Worm (Caenorhabditis elegans) whole organism, L3 larva: ENCODE data around the gene K10D6.4.
A peak's percentile ranks its signal among the peaks of the same experiment; 100 is the strongest.

Experiments
- R02D3.7 ChIP-seq: fragments of 150-350 bp; optimal IDR thresholded peaks from 2 replicates; lab custom pipeline; 2014; ENCODE audit warnings: missing biosample characterization, missing genetic modification characterization
- aly-2 ChIP-seq: fragments of 150-350 bp; optimal IDR thresholded peaks from 2 replicates; lab custom pipeline; 2014; ENCODE audit warnings: missing biosample characterization, missing genetic modification characterization
- ceh-16 ChIP-seq: sonication (generic microtip); optimal IDR thresholded peaks from 2 replicates; lab custom pipeline; 2017; ENCODE audit warnings: missing biosample characterization, missing genetic modification characterization
- ceh-82 ChIP-seq: fragments of 150-350 bp; optimal IDR thresholded peaks from 2 replicates; lab custom pipeline; 2014; ENCODE audit warnings: missing biosample characterization, missing genetic modification characterization
- ceh-9 ChIP-seq: sonication (generic microtip); optimal IDR thresholded peaks from 2 replicates; lab custom pipeline; 2018; ENCODE audit warnings: missing biosample characterization, missing genetic modification characterization
- egl-5 ChIP-seq: fragments of 150-350 bp; optimal IDR thresholded peaks from 2 replicates; lab custom pipeline; 2017; ENCODE audit warnings: missing biosample characterization, missing genetic modification reagents, missing genetic modification characterization, inconsistent platforms
- elt-2 ChIP-seq: sonication (generic microtip); optimal IDR thresholded peaks from 2 replicates; lab custom pipeline; 2016; ENCODE audit warnings: missing genetic modification reagents, mild to moderate bottlenecking, missing genetic modification characterization, missing compliant biosample characterization
- elt-3 ChIP-seq, 3 experiments: fragments of 150-350 bp in 1 of 3; sonication (generic microtip) in 2 of 3; optimal IDR thresholded peaks; 2 replicates in 2 of 3; 4 replicates in 1 of 3; lab custom pipeline; 2014 to 2017; ENCODE audit warnings: missing biosample characterization in 3 of 3, missing genetic modification characterization in 3 of 3
- eor-1 ChIP-seq, 2 experiments: fragments of 150-350 bp; optimal IDR thresholded peaks; 2 replicates each; lab custom pipeline; 2014 to 2018; ENCODE audit warnings: missing biosample characterization in 2 of 2, missing genetic modification characterization in 2 of 2
- fkh-2 ChIP-seq: fragments of 150-350 bp; optimal IDR thresholded peaks from 2 replicates; lab custom pipeline; 2014; ENCODE audit warnings: missing biosample characterization, missing genetic modification reagents, missing genetic modification characterization
- fos-1 ChIP-seq: fragments of 150-350 bp; optimal IDR thresholded peaks from 2 replicates; lab custom pipeline; 2014; ENCODE audit warnings: missing biosample characterization, missing genetic modification characterization
- lin-15B ChIP-seq: fragments of 150-350 bp; optimal IDR thresholded peaks from 2 replicates; lab custom pipeline; 2014; ENCODE audit warnings: missing biosample characterization, missing genetic modification characterization
- lsy-12 ChIP-seq: sonication (generic microtip); optimal IDR thresholded peaks from 2 replicates; lab custom pipeline; 2016; ENCODE audit warnings: mild to moderate bottlenecking, missing genetic modification characterization, missing compliant biosample characterization
- mdl-1 ChIP-seq: fragments of 150-350 bp; optimal IDR thresholded peaks from 2 replicates; lab custom pipeline; 2014; ENCODE audit warnings: missing biosample characterization, missing genetic modification characterization
- mml-1 ChIP-seq: fragments of 150-350 bp; sonication (generic microtip); optimal IDR thresholded peaks from 3 replicates; lab custom pipeline; 2014; ENCODE audit warnings: missing biosample characterization, missing genetic modification characterization
- nhr-12 ChIP-seq: fragments of 150-350 bp; optimal IDR thresholded peaks from 2 replicates; lab custom pipeline; 2014; ENCODE audit warnings: missing biosample characterization, missing genetic modification characterization
- nhr-23 ChIP-seq: fragments of 150-350 bp; optimal IDR thresholded peaks from 2 replicates; lab custom pipeline; 2014; ENCODE audit warnings: missing biosample characterization, missing genetic modification reagents, missing genetic modification characterization
- nhr-25 ChIP-seq: sonication (generic microtip); optimal IDR thresholded peaks from 2 replicates; lab custom pipeline; 2017; ENCODE audit warnings: missing biosample characterization, missing genetic modification characterization
- nhr-43 ChIP-seq: sonication (generic microtip); optimal IDR thresholded peaks from 2 replicates; lab custom pipeline; 2016; ENCODE audit warnings: mild to moderate bottlenecking, missing genetic modification characterization, missing compliant biosample characterization; ENCODE audit not compliant: poor library complexity, severe bottlenecking
- nhr-67 ChIP-seq: fragments of 150-350 bp; optimal IDR thresholded peaks from 2 replicates; lab custom pipeline; 2014; ENCODE audit warnings: missing biosample characterization, missing genetic modification characterization
- nhr-76 ChIP-seq: fragments of 150-350 bp; sonication (generic microtip); optimal IDR thresholded peaks from 5 replicates; lab custom pipeline; 2014; ENCODE audit warnings: missing biosample characterization, missing genetic modification characterization
- nhr-77 ChIP-seq: fragments of 150-350 bp; optimal IDR thresholded peaks from 2 replicates; lab custom pipeline; 2014; ENCODE audit warnings: missing biosample characterization, missing genetic modification characterization
- pha-4 ChIP-seq: fragments of 150-350 bp; optimal IDR thresholded peaks from 2 replicates; lab custom pipeline; 2014; ENCODE audit warnings: missing biosample characterization, missing genetic modification reagents, missing genetic modification characterization
- pqm-1 ChIP-seq: fragments of 150-350 bp; optimal IDR thresholded peaks from 2 replicates; lab custom pipeline; 2017; ENCODE audit warnings: missing biosample characterization, missing genetic modification characterization, inconsistent platforms
- sea-2 ChIP-seq: fragments of 150-350 bp; sonication (generic microtip); optimal IDR thresholded peaks from 4 replicates; lab custom pipeline; 2014; ENCODE audit warnings: missing biosample characterization, missing genetic modification reagents, missing genetic modification characterization
- skn-1 ChIP-seq: fragments of 150-350 bp; optimal IDR thresholded peaks from 2 replicates; lab custom pipeline; 2014; ENCODE audit warnings: missing biosample characterization, missing genetic modification characterization
- snpc-4 ChIP-seq: fragments of 150-350 bp; optimal IDR thresholded peaks from 2 replicates; lab custom pipeline; 2014; ENCODE audit warnings: missing biosample characterization, missing genetic modification characterization
- tbx-2 ChIP-seq: sonication (generic microtip); optimal IDR thresholded peaks from 2 replicates; lab custom pipeline; 2016; ENCODE audit warnings: mild to moderate bottlenecking, missing genetic modification characterization, missing compliant biosample characterization
- unc-39 ChIP-seq: sonication (generic microtip); optimal IDR thresholded peaks from 4 replicates; lab custom pipeline; 2017; ENCODE audit warnings: missing biosample characterization, missing genetic modification characterization
- zag-1 ChIP-seq: fragments of 150-350 bp; optimal IDR thresholded peaks from 2 replicates; lab custom pipeline; 2014; ENCODE audit warnings: missing biosample characterization, missing genetic modification characterization
- ztf-11 ChIP-seq: fragments of 150-350 bp; optimal IDR thresholded peaks from 2 replicates; lab custom pipeline; 2014; ENCODE audit warnings: missing biosample characterization, missing genetic modification characterization
- ztf-4 ChIP-seq: fragments of 150-350 bp; optimal IDR thresholded peaks from 2 replicates; lab custom pipeline; 2014; ENCODE audit warnings: missing biosample characterization, missing genetic modification characterization

K10D6.4 gene

DNA sequence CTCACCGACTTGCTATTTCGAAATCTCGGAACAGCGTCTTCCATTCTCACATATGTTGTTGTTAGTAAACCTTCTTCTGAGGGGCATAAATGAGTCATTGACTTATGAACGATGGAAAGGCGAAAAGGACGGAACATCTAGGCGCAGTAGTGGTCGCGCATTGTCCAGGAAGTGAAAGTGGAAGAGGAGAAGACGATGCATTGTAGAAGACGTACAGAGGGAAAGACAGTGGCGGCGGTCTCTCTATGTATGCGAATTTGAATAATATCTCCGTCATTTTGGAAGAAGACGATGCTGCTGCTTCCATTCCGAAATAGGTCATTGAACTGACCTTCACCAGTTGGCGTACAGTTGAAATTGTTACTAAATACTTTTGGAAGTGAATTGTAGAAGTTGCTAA lies 3.6 kb upstream of the K10D6.4 start:
- no peak for TF ChIP-seq aly-2 (tag; lab: Kevin White, UChicago)
- TF ChIP-seq sea-2 (GFP tag; lab: Kevin White, UChicago): no peak
- TF ChIP-seq nhr-23: peak; percentile 23
- TF ChIP-seq pqm-1 (tag; lab: Kevin White, UChicago): no peak
- TF ChIP-seq R02D3.7: no peak
- no peak for TF ChIP-seq tbx-2
- TF ChIP-seq nhr-25 (tag; lab: Kevin White, UChicago): peak; percentile 50
- TF ChIP-seq nhr-76: no peak

DNA sequence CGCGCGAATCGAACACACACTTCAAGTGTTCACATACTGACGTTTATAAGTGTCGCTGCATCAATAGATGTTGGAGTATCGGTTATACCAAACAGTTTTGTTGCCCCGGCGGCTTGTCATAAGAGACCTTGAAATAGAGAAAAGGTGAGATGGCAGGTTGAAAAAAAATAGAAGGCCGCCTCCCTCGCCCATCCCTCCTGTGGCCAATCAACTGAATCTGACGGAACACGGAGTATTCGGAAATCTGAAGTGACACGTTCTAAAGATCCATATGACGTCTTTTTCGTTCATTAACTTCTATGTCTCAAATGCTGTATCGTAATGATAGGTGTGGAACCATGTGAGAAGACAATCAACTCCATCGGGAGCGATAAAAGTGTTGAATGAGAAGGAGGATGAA lies 2.2 kb upstream of the K10D6.4 start:
- TF ChIP-seq fkh-2 (tag; lab: Kevin White, UChicago) (no peak), nhr-25 (tag; lab: Kevin White, UChicago) (peak; percentile 36), ceh-9 (tag; lab: Kevin White, UChicago) (no peak), unc-39 (tag; lab: Kevin White, UChicago) (no peak), nhr-43 (tag; lab: Kevin White, UChicago) (peak; percentile 14)

DNA sequence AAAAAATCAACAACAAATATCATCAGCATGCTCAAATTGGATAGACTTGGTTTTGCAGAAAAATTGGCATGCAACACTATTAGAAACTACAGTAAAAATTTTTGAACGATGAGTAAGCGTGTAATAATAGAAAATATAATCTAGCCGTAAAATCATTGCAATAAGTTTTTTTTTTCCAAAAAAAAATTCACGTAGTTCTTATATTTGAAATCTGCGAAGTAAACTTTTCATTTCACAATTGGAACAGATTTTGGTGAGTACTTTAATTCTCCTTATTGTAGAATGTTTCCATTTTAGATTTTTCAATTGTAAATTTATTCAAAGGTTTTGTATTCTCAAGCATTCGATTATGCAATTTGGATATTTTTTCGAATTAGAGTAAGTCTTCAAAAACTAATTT lies 1.4 kb upstream of the K10D6.4 start, which contains the start of gene K10D6.3:
TSS of gene K10D6.3 (plus strand) at position 301 of the 400 bp plus-strand sequence.
- TF ChIP-seq nhr-12: no peak

DNA sequence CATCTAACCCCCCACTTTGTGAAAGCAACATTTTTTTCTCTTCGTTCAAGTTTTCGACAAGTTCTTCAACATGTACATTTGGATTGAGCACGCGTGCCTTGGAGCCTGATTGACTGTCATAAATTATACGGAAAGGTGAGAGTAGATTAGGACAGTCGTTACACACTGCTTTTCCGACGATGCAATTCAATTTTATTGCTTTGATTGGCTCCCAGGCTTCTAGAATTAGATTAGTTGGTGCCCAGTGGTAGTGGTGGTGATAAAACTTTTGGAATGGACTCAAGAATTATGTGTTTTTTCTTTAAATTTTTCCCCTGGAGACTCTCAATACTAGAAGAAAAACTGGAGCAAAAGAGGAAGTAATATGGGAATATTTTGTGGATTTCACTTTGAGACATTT lies 2.7 kb downstream of the K10D6.4 start:
- TF ChIP-seq egl-5 (tag; lab: Kevin White, UChicago) (peak; percentile 91), nhr-23 (no peak)

- TF ChIP-seq ztf-11 (no peak), mml-1 (tag; lab: Kevin White, UChicago) (no peak), aly-2 (tag; lab: Kevin White, UChicago) (no peak), lin-15B (tag; lab: Kevin White, UChicago) (no peak), ceh-16 (no peak), fos-1 (no peak), snpc-4 (tag; lab: Kevin White, UChicago) (no peak), nhr-25 (tag; lab: Kevin White, UChicago) (no peak), mdl-1 (tag; lab: Kevin White, UChicago) (no peak), skn-1 (tag; lab: Kevin White, UChicago) (no peak), nhr-77 (tag; lab: Kevin White, UChicago) (no peak), pqm-1 (tag; lab: Kevin White, UChicago) (no peak)
These were observed 4.7 kb downstream of the K10D6.4 start for ce11 chrV:11206467-11206866.

DNA sequence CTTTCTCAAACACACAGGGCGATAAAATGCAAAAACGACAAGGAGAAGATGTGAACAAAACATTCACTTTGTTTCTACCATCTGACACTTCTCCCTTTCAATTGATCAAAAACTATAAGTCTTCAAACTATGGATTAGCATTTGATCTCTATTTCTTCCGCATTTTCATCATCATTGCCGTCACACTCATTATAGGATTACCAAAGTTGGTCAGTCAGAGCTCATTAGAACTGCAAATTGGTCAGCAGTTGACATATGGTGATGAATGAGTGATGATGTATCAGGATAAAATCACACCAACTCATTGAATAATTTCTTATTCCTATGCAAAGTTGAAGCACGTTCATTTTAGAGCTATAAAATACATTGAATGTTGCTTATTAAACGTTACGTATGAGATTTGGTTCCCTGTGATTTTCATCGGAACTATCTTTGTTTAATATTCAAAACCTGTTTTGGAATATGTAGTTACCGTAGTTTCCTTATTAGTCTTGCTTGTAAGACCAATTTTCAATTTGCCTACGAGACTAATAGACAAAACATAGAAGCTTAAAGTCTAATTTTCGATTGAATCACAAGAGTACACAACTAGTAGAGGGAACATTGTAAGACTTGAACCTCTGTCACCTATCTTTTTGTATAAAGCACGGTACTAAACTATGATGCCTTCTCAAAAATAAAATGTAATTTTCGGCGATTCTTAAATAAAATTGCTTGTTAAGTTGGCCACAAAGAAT lies 7.9 kb downstream of the K10D6.4 start:
- TF ChIP-seq nhr-67 (tag; lab: Kevin White, UChicago) (no peak), lsy-12 (tag; lab: Kevin White, UChicago) (no peak), ceh-82 (tag; lab: Kevin White, UChicago) (no peak), elt-2 (tag; lab: Kevin White, UChicago) (no peak), skn-1 (tag; lab: Kevin White, UChicago) (no peak), ztf-4 (no peak), nhr-12 (no peak), lin-15B (tag; lab: Kevin White, UChicago) (no peak), ceh-9 (tag; lab: Kevin White, UChicago) (no peak), elt-3 (tag; optimal IDR thresholded peaks at IDR 0.05; lab: Kevin White, UChicago) (no peak), aly-2 (tag; lab: Kevin White, UChicago) (no peak), R02D3.7 (no peak), eor-1 (tag; optimal IDR thresholded peaks at IDR 0.05; lab: Kevin White, UChicago) (no peak), pha-4 (tag; lab: Kevin White, UChicago) (no peak), zag-1 (tag; lab: Kevin White, UChicago) (no peak), fos-1 (no peak)
